Worm (Caenorhabditis elegans): ENCODE data around the gene F19F10.3.
A peak's percentile ranks its signal among the peaks of the same experiment; 100 is the strongest.

The F19F10.3 gene

ce11 chrV:7528816-7529215 lies 23.1 kb upstream of the F19F10.3 start, which contains the start of gene C54F6.5:
Gene C54F6.5 (plus strand): TSS chrV:7529116.
- TF ChIP-seq mls-2 (tag; optimal IDR thresholded peaks at IDR 0.05) (no peak), sptf-1 (tag; optimal IDR thresholded peaks at IDR 0.05) (no peak), ceh-83 (GFP tag; optimal IDR thresholded peaks at IDR 0.05) (no peak), lin-32 (GFP tag; optimal IDR thresholded peaks at IDR 0.05) (no peak), hlh-1 (tag; optimal IDR thresholded peaks at IDR 0.05) (no peak), nhr-12 (tag; optimal IDR thresholded peaks at IDR 0.05) (no peak), zip-8 (tag; optimal IDR thresholded peaks at IDR 0.05) (no peak)

- TF ChIP-seq lin-32 (GFP tag; optimal IDR thresholded peaks at IDR 0.05) = no peak
- TF ChIP-seq mep-1 (tag; optimal IDR thresholded peaks at IDR 0.05) = no peak
- no peak for TF ChIP-seq flh-1 (GFP tag; optimal IDR thresholded peaks at IDR 0.05)
- no peak for TF ChIP-seq unc-62 (GFP tag; optimal IDR thresholded peaks at IDR 0.05)
- no peak for TF ChIP-seq ceh-39 (tag; optimal IDR thresholded peaks at IDR 0.05)
- TF ChIP-seq nhr-237 (tag; optimal IDR thresholded peaks at IDR 0.05) = no peak
- TF ChIP-seq elt-3 (tag; optimal IDR thresholded peaks at IDR 0.05) = no peak
- TF ChIP-seq lin-13 (tag; optimal IDR thresholded peaks at IDR 0.05) = no peak
These were observed 22.1 kb upstream of the F19F10.3 start, which contains the start of gene swt-2 for ce11 chrV:7529840-7530239. Gene swt-2 (plus strand): TSS chrV:7530140.

- no peak for TF ChIP-seq flh-1 (GFP tag; optimal IDR thresholded peaks at IDR 0.05)
- no peak for TF ChIP-seq mab-5 (tag; optimal IDR thresholded peaks at IDR 0.05)
- no peak for TF ChIP-seq zip-8 (tag; optimal IDR thresholded peaks at IDR 0.05)
- TF ChIP-seq tbx-8 (GFP tag; optimal IDR thresholded peaks at IDR 0.05) = no peak
- TF ChIP-seq hlh-1 (tag; optimal IDR thresholded peaks at IDR 0.05) = no peak
- TF ChIP-seq lin-32 (GFP tag; optimal IDR thresholded peaks at IDR 0.05) = no peak
- TF ChIP-seq lin-13 (tag; optimal IDR thresholded peaks at IDR 0.05) = no peak
- no peak for TF ChIP-seq cnd-1 (tag; optimal IDR thresholded peaks at IDR 0.05)
- no peak for TF ChIP-seq drap-1 (GFP tag; optimal IDR thresholded peaks at IDR 0.05)
- TF ChIP-seq sem-2 (GFP tag; optimal IDR thresholded peaks at IDR 0.05) = no peak
- no peak for TF ChIP-seq ceh-43 (GFP tag; optimal IDR thresholded peaks at IDR 0.05)
- TF ChIP-seq bed-3 (GFP tag; optimal IDR thresholded peaks at IDR 0.05) = no peak
- no peak for TF ChIP-seq nhr-237 (tag; optimal IDR thresholded peaks at IDR 0.05)
- TF ChIP-seq nhr-2 (tag; optimal IDR thresholded peaks at IDR 0.05) = no peak
These were observed 19.0 kb upstream of the F19F10.3 start, which contains the start of gene C54F6.3 for ce11 chrV:7532947-7533346. Gene C54F6.3 (plus strand): TSS chrV:7533247.

- TF ChIP-seq ham-2 (GFP tag; optimal IDR thresholded peaks at IDR 0.05) (no peak), M03D4.4 (tag; optimal IDR thresholded peaks at IDR 0.05) (no peak), unc-62 (GFP tag; optimal IDR thresholded peaks at IDR 0.05) (no peak), mab-5 (tag; optimal IDR thresholded peaks at IDR 0.05) (no peak)
These were observed 13.9 kb upstream of the F19F10.3 start, which contains the start of gene C54F6.12 for ce11 chrV:7538018-7538417. Gene C54F6.12 (minus strand): TSS chrV:7538118.

ce11 chrV:7539015-7539414 lies 12.9 kb upstream of the F19F10.3 start, which contains the start of gene srh-268:
Gene srh-268 (plus strand): TSS chrV:7539315.
- TF ChIP-seq sptf-1 (tag; optimal IDR thresholded peaks at IDR 0.05) = no peak
- TF ChIP-seq sem-2 (GFP tag; optimal IDR thresholded peaks at IDR 0.05) = no peak
- no peak for TF ChIP-seq lsy-2 (tag; optimal IDR thresholded peaks at IDR 0.05)
- TF ChIP-seq ces-1 (GFP tag; optimal IDR thresholded peaks at IDR 0.05) = no peak
- TF ChIP-seq pha-4 (tag; optimal IDR thresholded peaks at IDR 0.05) = no peak
- no peak for TF ChIP-seq unc-39 (tag; optimal IDR thresholded peaks at IDR 0.05)

ce11 chrV:7543728-7544127 lies 8.2 kb upstream of the F19F10.3 start:
- TF ChIP-seq sptf-1 (tag; optimal IDR thresholded peaks at IDR 0.05) = no peak
- TF ChIP-seq zip-8 (tag; optimal IDR thresholded peaks at IDR 0.05) = peak; percentile 92

ce11 chrV:7545187-7545586 lies 6.7 kb upstream of the F19F10.3 start, which contains the start of the genes C54F6.19 and nhx-3:
Gene C54F6.19 (plus strand): TSS chrV:7545487.
Gene nhx-3 (minus strand): TSS chrV:7545523.
- TF ChIP-seq mep-1 (tag; optimal IDR thresholded peaks at IDR 0.05) = no peak

Measured in whole organism, mixed stage, embryonic.